Fruit fly (Drosophila melanogaster): ENCODE results near the gene RpL7-like.

The RpL7-like gene

dm6 chr2L:12006397-12007330, 49.5 kb upstream of the RpL7-like start (continued):
- no peak for TF ChIP-seq gce (GFP tag; IDR thresholded peaks at IDR 0.05)
- no peak for TF ChIP-seq MBD-R2 (GFP tag; IDR thresholded peaks at IDR 0.05)
- TF ChIP-seq Mad (GFP tag; optimal IDR thresholded peaks at IDR 0.05) = peak; percentile 59
- peak; percentile 93 for TF ChIP-seq CG17385 (GFP tag; optimal IDR thresholded peaks at IDR 0.05)
- no peak for TF ChIP-seq zen2 (GFP tag; IDR thresholded peaks at IDR 0.05; ENCODE audit: partially characterized antibody)
- TF ChIP-seq run (tag; optimal IDR thresholded peaks at IDR 0.05) = peak; percentile 88
- no peak for TF ChIP-seq Kr (GFP tag; optimal IDR thresholded peaks at IDR 0.05)
- peak; percentile 84 for TF ChIP-seq CG30020 (tag; optimal IDR thresholded peaks at IDR 0.05)
- TF ChIP-seq bigmax (GFP tag; optimal IDR thresholded peaks at IDR 0.05) = no peak
- TF ChIP-seq ssp (GFP tag; IDR thresholded peaks at IDR 0.05) = no peak
- no peak for TF ChIP-seq esg (GFP tag; conservative IDR thresholded peaks at IDR 0.05)
- peak; percentile 82 for TF ChIP-seq ERR (GFP tag; optimal IDR thresholded peaks at IDR 0.05)
- TF ChIP-seq bcd (GFP tag; optimal IDR thresholded peaks at IDR 0.05) = peak; percentile 97
- no peak for TF ChIP-seq Drgx (GFP tag; IDR thresholded peaks at IDR 0.05)
- no peak for TF ChIP-seq sr (GFP tag; IDR thresholded peaks at IDR 0.05)
- TF ChIP-seq Hand (GFP tag; optimal IDR thresholded peaks at IDR 0.05) = peak; percentile 94
- peak; percentile 9 for TF ChIP-seq CG12769 (tag; optimal IDR thresholded peaks at IDR 0.05)
- no peak for TF ChIP-seq CG11696 (GFP tag; IDR thresholded peaks at IDR 0.05)
- no peak for TF ChIP-seq Hr39 (optimal IDR thresholded peaks at IDR 0.05)
- no peak for TF ChIP-seq h (optimal IDR thresholded peaks at IDR 0.05)
- TF ChIP-seq CG3847 (GFP tag; IDR thresholded peaks at IDR 0.05) = no peak
- peak; percentile 97 for TF ChIP-seq BtbVII (GFP tag; optimal IDR thresholded peaks at IDR 0.05)
- TF ChIP-seq CG12219 (GFP tag; optimal IDR thresholded peaks at IDR 0.05) = peak; percentile 74
- TF ChIP-seq Bteb2 (GFP tag; optimal IDR thresholded peaks at IDR 0.05) = peak; percentile 30
- TF ChIP-seq kay (GFP tag; optimal IDR thresholded peaks at IDR 0.05) = peak; percentile 90
- TF ChIP-seq CG16863 (GFP tag; optimal IDR thresholded peaks at IDR 0.05) = peak; percentile 71
- TF ChIP-seq zen (tag; optimal IDR thresholded peaks at IDR 0.05) = peak; percentile 92
- TF ChIP-seq CG11723 (GFP tag; optimal IDR thresholded peaks at IDR 0.05) = peak; percentile 86
- peak; percentile 83 for TF ChIP-seq ewg (GFP tag; optimal IDR thresholded peaks at IDR 0.05)
- peak; percentile 93 for TF ChIP-seq Asciz (GFP tag; optimal IDR thresholded peaks at IDR 0.05)
- peak; percentile 75 for TF ChIP-seq CG7786 (GFP tag; optimal IDR thresholded peaks at IDR 0.05)
- TF ChIP-seq CG6813 (GFP tag; optimal IDR thresholded peaks at IDR 0.05) = peak; percentile 92
- peak; percentile 93 for TF ChIP-seq trem (tag; optimal IDR thresholded peaks at IDR 0.05)
- no peak for TF ChIP-seq wdn (GFP tag; IDR thresholded peaks at IDR 0.05)
- peak; percentile 36 for TF ChIP-seq gcm2 (GFP tag; optimal IDR thresholded peaks at IDR 0.05)
- TF ChIP-seq CG3407 (GFP tag; optimal IDR thresholded peaks at IDR 0.05) = peak; percentile 86
- peak; percentile 66 for TF ChIP-seq CG13624 (GFP tag; optimal IDR thresholded peaks at IDR 0.05)
- TF ChIP-seq Doc3 (GFP tag; IDR thresholded peaks at IDR 0.05; ENCODE audit: partially characterized antibody) = no peak
- TF ChIP-seq Oaz (GFP tag; IDR thresholded peaks at IDR 0.05) = no peak
- TF ChIP-seq CG18764 (GFP tag; optimal IDR thresholded peaks at IDR 0.05) = peak; percentile 74
- TF ChIP-seq C15 (GFP tag; IDR thresholded peaks at IDR 0.05) = no peak
- TF ChIP-seq CG1647 (GFP tag; optimal IDR thresholded peaks at IDR 0.05) = peak; percentile 28
- no peak for TF ChIP-seq pros (GFP tag; optimal IDR thresholded peaks at IDR 0.05)
- TF ChIP-seq lola (GFP tag; optimal IDR thresholded peaks at IDR 0.05) = peak in 1 of 3 experiments; percentile 98
- peak; percentile 85 for TF ChIP-seq CG7357 (GFP tag; IDR thresholded peaks at IDR 0.05)
- TF ChIP-seq CG14014 (GFP tag; IDR thresholded peaks at IDR 0.05) = no peak
- TF ChIP-seq CG30431 (GFP tag; optimal IDR thresholded peaks at IDR 0.05) = peak; percentile 87
- TF ChIP-seq sna (GFP tag; IDR thresholded peaks at IDR 0.05; ENCODE audit: partially characterized antibody) = no peak
- peak; percentile 97 for TF ChIP-seq Hr3 (GFP tag; optimal IDR thresholded peaks at IDR 0.05)
- TF ChIP-seq odd (GFP tag; optimal IDR thresholded peaks at IDR 0.05) = peak; percentile 97

All from whole organism, embryonic.